Fruit fly (Drosophila melanogaster) whole organism, adult: Measurements from ENCODE around the gene CG33285.

Source experiments
- CG14711 ChIP-seq: fragments of 200-800 bp; sonication (Bioruptor generic); optimal IDR thresholded peaks from 2 replicates; lab custom pipeline; 2018; ENCODE audit warnings: missing biosample characterization, mild to moderate bottlenecking, missing genetic modification characterization, moderate library complexity
- Crg-1 ChIP-seq: fragments of 200-800 bp; sonication (Bioruptor generic); optimal IDR thresholded peaks from 2 replicates; lab custom pipeline; 2016; ENCODE audit warnings: missing biosample characterization, missing genetic modification characterization
- Hr96 ChIP-seq: fragments of 200-800 bp; sonication (Bioruptor generic); optimal IDR thresholded peaks from 2 replicates; lab custom pipeline; 2016; ENCODE audit warnings: missing biosample characterization, missing genetic modification characterization
- bab1 ChIP-seq: fragments of 200-800 bp; sonication (Bioruptor generic); optimal IDR thresholded peaks from 3 replicates; lab custom pipeline; 2019; ENCODE audit warnings: missing biosample characterization, mild to moderate bottlenecking, missing genetic modification characterization, moderate library complexity
- cnc ChIP-seq, 2 experiments: fragments of >200 bp; optimal IDR thresholded peaks; 2 replicates each; lab custom pipeline; 2017

DNA sequence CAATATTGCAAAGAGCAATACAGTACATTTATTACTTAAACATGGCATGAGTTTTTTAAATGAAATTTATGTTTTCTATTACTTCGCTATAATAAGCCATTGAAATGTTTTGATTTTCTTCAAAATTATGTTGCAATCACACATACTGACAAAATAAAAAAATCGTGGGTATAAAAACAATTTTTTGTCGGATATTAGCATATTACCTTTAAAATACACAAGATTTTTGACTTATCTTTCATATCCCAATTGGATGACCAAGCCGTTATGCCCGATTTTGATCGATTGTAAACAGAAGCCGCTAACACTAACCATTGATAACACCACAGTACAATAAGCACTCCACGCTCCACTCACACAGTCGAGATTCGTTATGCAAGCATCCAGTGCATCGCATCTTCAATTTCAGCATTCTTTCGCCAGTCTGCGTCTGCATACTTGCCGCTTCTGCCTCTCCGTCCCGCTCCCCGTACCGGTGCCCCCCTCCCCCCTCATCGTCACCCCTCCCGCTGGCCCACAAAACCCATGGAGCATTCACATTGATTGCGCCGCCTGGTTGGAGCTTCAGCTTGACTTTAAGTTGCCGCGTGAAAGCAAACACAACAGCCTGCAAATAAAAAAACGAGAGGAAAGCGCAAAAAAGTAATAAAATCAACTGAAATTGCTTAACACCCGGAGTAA is 15.7 kb upstream of the CG33285 start:
- TF ChIP-seq cnc (optimal IDR thresholded peaks at IDR 0.05; lab: Kevin White, UChicago) (no peak), CG14711 (tag; lab: Kevin White, UChicago) (no peak), Hr96 (GFP tag; lab: Kevin White, UChicago) (no peak), Crg-1 (no peak), bab1 (GFP tag; lab: Kevin White, UChicago) (no peak)
